Worm (Caenorhabditis elegans) whole organism, L1 larva: ENCODE results near the gene gba-3.

Experiments used
- C34B4.2 ChIP-seq: sonication (generic microtip); optimal IDR thresholded peaks from 2 replicates; lab custom pipeline; 2017; ENCODE audit warnings: mild to moderate bottlenecking, missing genetic modification characterization, missing compliant biosample characterization
- F16B12.6 ChIP-seq: fragments of 150-350 bp; optimal IDR thresholded peaks from 2 replicates; lab custom pipeline; 2014; ENCODE audit warnings: missing biosample characterization, missing genetic modification characterization
- blmp-1 ChIP-seq: fragments of 150-350 bp; optimal IDR thresholded peaks from 2 replicates; lab custom pipeline; 2014; ENCODE audit warnings: missing biosample characterization, missing genetic modification characterization
- ceh-63 ChIP-seq: fragments of 200-800 bp; sonication (Bioruptor generic); optimal IDR thresholded peaks from 2 replicates; lab custom pipeline; 2018; ENCODE audit warnings: mild to moderate bottlenecking, missing genetic modification characterization, missing compliant biosample characterization
- ceh-82 ChIP-seq, 3 experiments: fragments of 150-350 bp in 1 of 3; sonication (generic microtip) in 2 of 3; optimal IDR thresholded peaks; 2 replicates each; lab custom pipeline; 2014 to 2017; ENCODE audit warnings: missing biosample characterization in 3 of 3, missing genetic modification characterization in 3 of 3
- ceh-88 ChIP-seq: fragments of 200-800 bp; sonication (Bioruptor generic); IDR thresholded peaks from 2 replicates; pipeline ENCODE4 v1.3.6; 2022; ENCODE audit warnings: missing genetic modification characterization, missing compliant biosample characterization
- ces-1 ChIP-seq: fragments of 150-350 bp; optimal IDR thresholded peaks from 2 replicates; lab custom pipeline; 2014; ENCODE audit warnings: missing biosample characterization, missing genetic modification reagents, missing genetic modification characterization
- dpl-1 ChIP-seq, 3 experiments: fragments of 150-350 bp in 2 of 3; sonication (generic microtip) in 1 of 3; optimal IDR thresholded peaks; 2 replicates each; lab custom pipeline; 2014 to 2017; ENCODE audit warnings: missing biosample characterization in 3 of 3, missing genetic modification characterization in 3 of 3, missing genetic modification reagents in 3 of 3
- efl-1 ChIP-seq, 4 experiments: fragments of 150-350 bp; optimal IDR thresholded peaks in 3 of 4; peaks in 1 of 4; 1 replicate in 1 of 4; 2 replicates in 3 of 4; lab custom pipeline; 2014; ENCODE audit warnings: missing biosample characterization in 2 of 4, missing genetic modification characterization in 2 of 4, missing genetic modification reagents in 2 of 4
- efl-3 ChIP-seq: fragments of 200-800 bp; sonication (Bioruptor generic); optimal IDR thresholded peaks from 2 replicates; lab custom pipeline; 2018; ENCODE audit warnings: mild to moderate bottlenecking, missing genetic modification characterization, missing compliant biosample characterization
- egl-27 ChIP-seq, 2 experiments: fragments of 150-350 bp in 1 of 2; sonication (generic microtip); optimal IDR thresholded peaks; 3 replicates each; lab custom pipeline; 2017 to 2018; ENCODE audit warnings: missing biosample characterization in 2 of 2, missing genetic modification characterization in 2 of 2, missing genetic modification reagents in 2 of 2
- elt-2 ChIP-seq: sonication (generic microtip); optimal IDR thresholded peaks from 2 replicates; lab custom pipeline; 2016; ENCODE audit warnings: missing genetic modification characterization, mild to moderate bottlenecking, inconsistent platforms, missing compliant biosample characterization, missing genetic modification reagents
- fkh-10 ChIP-seq: sonication (generic microtip); optimal IDR thresholded peaks from 2 replicates; lab custom pipeline; 2017; ENCODE audit warnings: missing biosample characterization, missing genetic modification reagents, missing genetic modification characterization
- fkh-4 ChIP-seq: sonication (generic microtip); optimal IDR thresholded peaks from 2 replicates; lab custom pipeline; 2016; ENCODE audit warnings: missing compliant biosample characterization, missing genetic modification characterization, borderline replicate concordance
- fkh-8 ChIP-seq: sonication (generic microtip); optimal IDR thresholded peaks from 2 replicates; lab custom pipeline; 2016; ENCODE audit warnings: mild to moderate bottlenecking, missing genetic modification characterization, missing compliant biosample characterization
- fos-1 ChIP-seq: fragments of 150-350 bp; optimal IDR thresholded peaks from 2 replicates; lab custom pipeline; 2014; ENCODE audit warnings: missing biosample characterization, missing genetic modification characterization
- hlh-17 ChIP-seq: fragments of 200-800 bp; sonication (Bioruptor generic); optimal IDR thresholded peaks from 2 replicates; lab custom pipeline; 2018; ENCODE audit warnings: missing genetic modification characterization, mild to moderate bottlenecking, missing compliant biosample characterization, moderate library complexity, borderline replicate concordance
- irx-1 ChIP-seq: sonication (generic microtip); optimal IDR thresholded peaks from 2 replicates; lab custom pipeline; 2016; ENCODE audit warnings: missing genetic modification characterization, missing compliant biosample characterization
- isw-1 ChIP-seq: fragments of 200-800 bp; sonication (Bioruptor generic); IDR thresholded peaks from 2 replicates; pipeline ENCODE4 v1.3.6; 2022; ENCODE audit warnings: missing genetic modification characterization, missing compliant biosample characterization
- lin-14 ChIP-seq: fragments of 200-800 bp; sonication (Bioruptor generic); optimal IDR thresholded peaks from 2 replicates; lab custom pipeline; 2018; ENCODE audit warnings: mild to moderate bottlenecking, missing genetic modification characterization, moderate library complexity, missing compliant biosample characterization
- lir-3 ChIP-seq: sonication (generic microtip); optimal IDR thresholded peaks from 2 replicates; lab custom pipeline; 2016; ENCODE audit warnings: mild to moderate bottlenecking, missing genetic modification characterization, moderate library complexity, missing compliant biosample characterization; ENCODE audit not compliant: poor library complexity
- lsy-2 ChIP-seq, 2 experiments: fragments of 150-350 bp; optimal IDR thresholded peaks; 2 replicates each; lab custom pipeline; 2014; ENCODE audit warnings: missing biosample characterization in 2 of 2, missing genetic modification characterization in 2 of 2
- mab-9 ChIP-seq: fragments of 200-800 bp; sonication (Bioruptor generic); IDR thresholded peaks from 2 replicates; pipeline ENCODE4 v1.3.6; 2022; ENCODE audit warnings: missing genetic modification reagents, missing genetic modification characterization, missing compliant biosample characterization
- mef-2 ChIP-seq: fragments of 150-350 bp; optimal IDR thresholded peaks from 2 replicates; lab custom pipeline; 2014; ENCODE audit warnings: missing biosample characterization, missing genetic modification characterization
- nhr-20 ChIP-seq: sonication (generic microtip); optimal IDR thresholded peaks from 2 replicates; lab custom pipeline; 2016; ENCODE audit warnings: mild to moderate bottlenecking, missing genetic modification characterization, missing compliant biosample characterization
- nhr-237 ChIP-seq: fragments of 150-350 bp; optimal IDR thresholded peaks from 2 replicates; lab custom pipeline; 2014; ENCODE audit warnings: missing biosample characterization, missing genetic modification characterization
- nhr-28 ChIP-seq: fragments of 150-350 bp; optimal IDR thresholded peaks from 2 replicates; lab custom pipeline; 2014; ENCODE audit warnings: missing biosample characterization, missing genetic modification characterization
- nhr-47 ChIP-seq: sonication (generic microtip); optimal IDR thresholded peaks from 2 replicates; lab custom pipeline; 2016; ENCODE audit warnings: mild to moderate bottlenecking, missing genetic modification characterization, moderate library complexity, missing compliant biosample characterization
- nhr-77 ChIP-seq: fragments of 150-350 bp; optimal IDR thresholded peaks from 2 replicates; lab custom pipeline; 2014; ENCODE audit warnings: missing biosample characterization, missing genetic modification characterization
- nhr-85 ChIP-seq: sonication (generic microtip); peaks from one replicate; lab custom pipeline; 2016; ENCODE audit warnings: missing genetic modification characterization, inconsistent platforms, missing compliant biosample characterization
- nhr-90 ChIP-seq: sonication (generic microtip); optimal IDR thresholded peaks from 2 replicates; lab custom pipeline; 2016; ENCODE audit warnings: mild to moderate bottlenecking, missing genetic modification characterization, missing compliant biosample characterization; ENCODE audit not compliant: poor library complexity
- pag-3 ChIP-seq: sonication (generic microtip); optimal IDR thresholded peaks from 2 replicates; lab custom pipeline; 2017; ENCODE audit warnings: missing genetic modification characterization, mild to moderate bottlenecking, missing compliant biosample characterization, antibody characterized with exemption, borderline replicate concordance; ENCODE audit not compliant: insufficient read depth
- pax-3 ChIP-seq: fragments of 200-800 bp; sonication (Bioruptor generic); optimal IDR thresholded peaks from 2 replicates; lab custom pipeline; 2018; ENCODE audit warnings: mild to moderate bottlenecking, missing genetic modification characterization, moderate library complexity, missing compliant biosample characterization
- pqm-1 ChIP-seq: sonication (generic microtip); optimal IDR thresholded peaks from 3 replicates; lab custom pipeline; 2017; ENCODE audit warnings: missing biosample characterization, missing genetic modification characterization
- rnt-1 ChIP-seq: sonication (generic microtip); optimal IDR thresholded peaks from 2 replicates; lab custom pipeline; 2016; ENCODE audit warnings: mild to moderate bottlenecking, missing genetic modification characterization, moderate library complexity, missing compliant biosample characterization
- snpc-4 ChIP-seq: fragments of 150-350 bp; optimal IDR thresholded peaks from 2 replicates; lab custom pipeline; 2014; ENCODE audit warnings: missing biosample characterization, missing genetic modification characterization
- sox-4 ChIP-seq: sonication (generic microtip); optimal IDR thresholded peaks from 2 replicates; lab custom pipeline; 2016; ENCODE audit warnings: missing genetic modification characterization, missing compliant biosample characterization
- sup-37 ChIP-seq: fragments of 200-800 bp; sonication (Bioruptor generic); optimal IDR thresholded peaks from 2 replicates; lab custom pipeline; 2018; ENCODE audit warnings: mild to moderate bottlenecking, missing genetic modification characterization, missing compliant biosample characterization
- swsn-7 ChIP-seq: sonication (generic microtip); optimal IDR thresholded peaks from 2 replicates; lab custom pipeline; 2016; ENCODE audit warnings: missing genetic modification characterization, missing compliant biosample characterization
- tbx-2 ChIP-seq: sonication (generic microtip); optimal IDR thresholded peaks from 2 replicates; lab custom pipeline; 2016; ENCODE audit warnings: missing genetic modification characterization, missing compliant biosample characterization
- tlp-1 ChIP-seq: fragments of 150-350 bp; optimal IDR thresholded peaks from 2 replicates; lab custom pipeline; 2014; ENCODE audit warnings: missing biosample characterization, missing genetic modification characterization
- unc-130 ChIP-seq: fragments of 150-350 bp; optimal IDR thresholded peaks from 2 replicates; lab custom pipeline; 2017; ENCODE audit warnings: missing biosample characterization, missing genetic modification characterization, inconsistent platforms
- unc-62 ChIP-seq: fragments of 150-350 bp; optimal IDR thresholded peaks from 2 replicates; lab custom pipeline; 2014; ENCODE audit warnings: missing biosample characterization, missing genetic modification reagents, missing genetic modification characterization
- unc-86 ChIP-seq: sonication (generic microtip); optimal IDR thresholded peaks from 2 replicates; lab custom pipeline; 2016; ENCODE audit warnings: missing genetic modification characterization, missing compliant biosample characterization
- vab-15 ChIP-seq: sonication (generic microtip); optimal IDR thresholded peaks from 2 replicates; lab custom pipeline; 2017; ENCODE audit warnings: missing genotype, mild to moderate bottlenecking, missing genetic modification characterization, missing compliant biosample characterization
- xbp-1 ChIP-seq: sonication (generic microtip); optimal IDR thresholded peaks from 2 replicates; lab custom pipeline; 2016; ENCODE audit warnings: missing genetic modification characterization, missing compliant biosample characterization
- zag-1 ChIP-seq: fragments of 150-350 bp; optimal IDR thresholded peaks from 2 replicates; lab custom pipeline; 2014; ENCODE audit warnings: missing biosample characterization, missing genetic modification characterization
- ztf-11 ChIP-seq, 2 experiments: sonication (generic microtip); optimal IDR thresholded peaks; 2 replicates each; lab custom pipeline; 2016 to 2017; ENCODE audit warnings: missing genetic modification characterization in 2 of 2, missing biosample characterization in 1 of 2, missing compliant biosample characterization in 1 of 2

Gene gba-3

DNA sequence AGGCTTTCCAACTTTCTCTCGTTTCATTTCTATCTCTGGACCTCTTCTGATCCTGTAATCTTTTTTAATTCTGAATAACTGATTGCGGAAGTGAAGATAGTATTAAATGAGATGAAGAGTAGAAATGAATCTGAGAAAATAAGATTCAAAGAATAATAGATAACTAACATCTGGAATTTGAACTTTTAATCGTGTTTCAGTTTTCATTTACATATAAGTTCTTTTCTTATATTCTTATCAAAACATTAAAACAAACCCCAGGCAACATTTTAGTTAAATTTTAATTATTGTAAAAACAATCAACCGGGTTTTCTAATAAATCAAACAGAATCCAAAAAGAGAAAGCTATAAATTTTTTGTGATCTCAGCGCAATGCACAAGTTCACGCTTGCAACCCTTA lies 19.9 kb upstream of the gba-3 start:
- TF ChIP-seq efl-1 (optimal IDR thresholded peaks at IDR 0.05; lab: Kevin White, UChicago) (no peak), efl-1 (GFP tag; optimal IDR thresholded peaks at IDR 0.05 in 1 of 2; lab: Kevin White, UChicago) (peak in 1 of 2 experiments; percentile 62), nhr-85 (tag; lab: Kevin White, UChicago) (no peak), unc-130 (tag; lab: Kevin White, UChicago) (no peak), rnt-1 (tag; lab: Kevin White, UChicago) (no peak), efl-3 (GFP tag; lab: Kevin White, UChicago) (no peak), sox-4 (tag; lab: Kevin White, UChicago) (no peak), xbp-1 (tag; lab: Kevin White, UChicago) (no peak), mab-9 (GFP tag; lab: Robert Waterston, UW) (no peak), zag-1 (tag; lab: Kevin White, UChicago) (no peak), blmp-1 (peak; percentile 86), isw-1 (GFP tag; lab: Robert Waterston, UW) (no peak), nhr-28 (tag; lab: Kevin White, UChicago) (no peak), nhr-20 (tag; lab: Kevin White, UChicago) (no peak), nhr-77 (no peak)

ce11 chrIV:17453996-17454395 lies 19.1 kb upstream of the gba-3 start:
- TF ChIP-seq unc-62 (GFP tag; lab: Kevin White, UChicago) (no peak), efl-1 (optimal IDR thresholded peaks at IDR 0.05; lab: Kevin White, UChicago) (no peak), efl-1 (GFP tag; optimal IDR thresholded peaks at IDR 0.05 in 1 of 2; lab: Kevin White, UChicago) (peak in 1 of 2 experiments; percentile 10), egl-27 (tag; optimal IDR thresholded peaks at IDR 0.05; lab: Kevin White, UChicago) (no peak), ceh-63 (GFP tag; lab: Kevin White, UChicago) (no peak), unc-86 (tag; lab: Kevin White, UChicago) (no peak), tbx-2 (tag; lab: Kevin White, UChicago) (no peak), blmp-1 (no peak)

ce11 chrIV:17461222-17461707 lies 11.9 kb upstream of the gba-3 start, which contains the start of gene rif-1.1:
Gene rif-1.1, minus strand, starts transcription at chrIV:17461272.
- peak; percentile 57 to 95 for TF ChIP-seq lsy-2 (tag; optimal IDR thresholded peaks at IDR 0.05; lab: Kevin White, UChicago)
- no peak for TF ChIP-seq sup-37 (GFP tag; lab: Kevin White, UChicago)
- TF ChIP-seq nhr-237, result no peak
- no peak for TF ChIP-seq vab-15 (tag; lab: Kevin White, UChicago)
- peak; percentile 30 for TF ChIP-seq nhr-90 (tag; lab: Kevin White, UChicago)
- peak; percentile 56 for TF ChIP-seq nhr-47 (tag; lab: Kevin White, UChicago)
- TF ChIP-seq nhr-28 (tag; lab: Kevin White, UChicago), result no peak
- peak; percentile 19 for TF ChIP-seq fos-1
- no peak for TF ChIP-seq ceh-88 (GFP tag; lab: Robert Waterston, UW)
- no peak for TF ChIP-seq mef-2 (tag; lab: Kevin White, UChicago)
- TF ChIP-seq pax-3, result no peak
- TF ChIP-seq unc-130 (tag; lab: Kevin White, UChicago), result peak; percentile 4
- TF ChIP-seq F16B12.6 (tag; lab: Kevin White, UChicago), result peak; percentile 89
- TF ChIP-seq hlh-17, result no peak
- no peak for TF ChIP-seq lir-3 (tag; lab: Kevin White, UChicago)
- TF ChIP-seq fkh-4, result no peak
- TF ChIP-seq pag-3 (tag; lab: Kevin White, UChicago), result no peak
- no peak for TF ChIP-seq elt-2
- TF ChIP-seq ces-1 (GFP tag; lab: Kevin White, UChicago), result no peak
- TF ChIP-seq ztf-11 (tag; optimal IDR thresholded peaks at IDR 0.05; lab: Kevin White, UChicago), result no peak
- TF ChIP-seq fkh-10, result no peak
- TF ChIP-seq irx-1, result no peak
- TF ChIP-seq fkh-8, result peak; percentile 33
- no peak for TF ChIP-seq lin-14
- TF ChIP-seq C34B4.2 (tag; lab: Kevin White, UChicago), result no peak
- TF ChIP-seq pqm-1 (tag; lab: Kevin White, UChicago), result no peak
- TF ChIP-seq snpc-4 (tag; lab: Kevin White, UChicago), result no peak
- peak; percentile 91 to 94 (median 92) for TF ChIP-seq dpl-1 (GFP tag; optimal IDR thresholded peaks at IDR 0.05; lab: Kevin White, UChicago)
- TF ChIP-seq blmp-1, result peak; percentile 42
- peak in 1 of 3 experiments; percentile 57 for TF ChIP-seq ceh-82 (tag; optimal IDR thresholded peaks at IDR 0.05; lab: Kevin White, UChicago)
- no peak for TF ChIP-seq tlp-1 (tag; lab: Kevin White, UChicago)
- TF ChIP-seq swsn-7 (tag; lab: Kevin White, UChicago), result peak; percentile 48
